Worm (Caenorhabditis elegans): ENCODE results near the gene mrps-9.

The mrps-9 gene

ce11 chrIII:8227511-8227910 lies 38.4 kb upstream of the mrps-9 start, which contains the start of gene fbxl-1:
Gene fbxl-1 (plus strand): TSS chrIII:8227830.
- TF ChIP-seq ahr-1 (tag; optimal IDR thresholded peaks at IDR 0.05), result no peak
- no peak for TF ChIP-seq pha-2 (tag; optimal IDR thresholded peaks at IDR 0.05)
- no peak for TF ChIP-seq pqm-1 (tag; optimal IDR thresholded peaks at IDR 0.05)
- TF ChIP-seq lin-11 (tag; optimal IDR thresholded peaks at IDR 0.05), result no peak
- no peak for TF ChIP-seq syd-9 (tag; optimal IDR thresholded peaks at IDR 0.05)
- no peak for TF ChIP-seq hlh-13 (GFP tag; optimal IDR thresholded peaks at IDR 0.05)
- TF ChIP-seq dve-1 (tag; optimal IDR thresholded peaks at IDR 0.05), result no peak
- TF ChIP-seq nhr-232 (tag; optimal IDR thresholded peaks at IDR 0.05), result no peak
- peak; percentile 77 for TF ChIP-seq unc-55 (GFP tag; optimal IDR thresholded peaks at IDR 0.05)
- TF ChIP-seq gmeb-2 (tag; optimal IDR thresholded peaks at IDR 0.05), result no peak
- TF ChIP-seq sox-2 (GFP tag; IDR thresholded peaks at IDR 0.05), result no peak
- TF ChIP-seq unc-42 (tag; optimal IDR thresholded peaks at IDR 0.05), result peak; percentile 1
- no peak for TF ChIP-seq ceh-19 (GFP tag; optimal IDR thresholded peaks at IDR 0.05)
- peak; percentile 57 for TF ChIP-seq rnt-1 (tag; optimal IDR thresholded peaks at IDR 0.05)
- no peak for TF ChIP-seq tbx-7 (tag; optimal IDR thresholded peaks at IDR 0.05)
- no peak for TF ChIP-seq fax-1 (tag; optimal IDR thresholded peaks at IDR 0.05)
- TF ChIP-seq nhr-11 (tag; optimal IDR thresholded peaks at IDR 0.05), result no peak
- TF ChIP-seq mec-3 (tag; optimal IDR thresholded peaks at IDR 0.05; ENCODE audit: borderline replicate concordance), result no peak
- no peak for TF ChIP-seq K02D7.2 (tag; optimal IDR thresholded peaks at IDR 0.05)
- TF ChIP-seq hlh-30 (tag; optimal IDR thresholded peaks at IDR 0.05; ENCODE audit: insufficient read depth), result peak; percentile 95
- TF ChIP-seq hlh-6 (tag; optimal IDR thresholded peaks at IDR 0.05), result no peak
- TF ChIP-seq hlh-15 (tag; optimal IDR thresholded peaks at IDR 0.05), result no peak
- peak; percentile 52 for TF ChIP-seq nfya-1 (tag; optimal IDR thresholded peaks at IDR 0.05)
- no peak for TF ChIP-seq elt-4 (tag; optimal IDR thresholded peaks at IDR 0.05)
- TF ChIP-seq T23F11.4 (GFP tag; optimal IDR thresholded peaks at IDR 0.05), result no peak
- TF ChIP-seq ceh-2 (tag; optimal IDR thresholded peaks at IDR 0.05), result no peak
- TF ChIP-seq che-1 (tag; optimal IDR thresholded peaks at IDR 0.05), result no peak
- TF ChIP-seq pax-1 (tag; optimal IDR thresholded peaks at IDR 0.05), result no peak
- no peak for TF ChIP-seq zip-5 (tag; optimal IDR thresholded peaks at IDR 0.05)
- peak; percentile 73 for TF ChIP-seq ceh-34 (tag; optimal IDR thresholded peaks at IDR 0.05)
- peak; percentile 13 for TF ChIP-seq ceh-14 (tag; optimal IDR thresholded peaks at IDR 0.05)
- TF ChIP-seq ceh-48 (tag; optimal IDR thresholded peaks at IDR 0.05), result no peak
- TF ChIP-seq pros-1 (tag; optimal IDR thresholded peaks at IDR 0.05), result no peak
- TF ChIP-seq elt-2 (tag; optimal IDR thresholded peaks at IDR 0.05), result no peak
- TF ChIP-seq ceh-24 (tag; optimal IDR thresholded peaks at IDR 0.05), result no peak
- TF ChIP-seq F13H6.1 (tag; optimal IDR thresholded peaks at IDR 0.05), result peak; percentile 13
- TF ChIP-seq unc-3 (GFP tag; conservative IDR thresholded peaks at IDR 0.05), result no peak
- TF ChIP-seq unc-3 (tag; optimal IDR thresholded peaks at IDR 0.05), result no peak
- TF ChIP-seq fkh-10 (GFP tag; optimal IDR thresholded peaks at IDR 0.05), result no peak
- TF ChIP-seq C38D4.7 (GFP tag; optimal IDR thresholded peaks at IDR 0.05), result no peak
- TF ChIP-seq lim-6 (tag; optimal IDR thresholded peaks at IDR 0.05), result no peak
- TF ChIP-seq ceh-9 (tag; optimal IDR thresholded peaks at IDR 0.05), result no peak
- peak; percentile 58 for TF ChIP-seq ceh-31 (tag; optimal IDR thresholded peaks at IDR 0.05)
- no peak for TF ChIP-seq sdc-2 (tag; optimal IDR thresholded peaks at IDR 0.05)
- TF ChIP-seq ceh-18 (tag; optimal IDR thresholded peaks at IDR 0.05), result peak; percentile 57
- TF ChIP-seq ztf-16 (tag; optimal IDR thresholded peaks at IDR 0.05), result peak; percentile 16
- TF ChIP-seq tbx-2 (tag; optimal IDR thresholded peaks at IDR 0.05), result peak; percentile 66
